Worm (Caenorhabditis elegans): ENCODE data around the gene prk-1.

DNA sequence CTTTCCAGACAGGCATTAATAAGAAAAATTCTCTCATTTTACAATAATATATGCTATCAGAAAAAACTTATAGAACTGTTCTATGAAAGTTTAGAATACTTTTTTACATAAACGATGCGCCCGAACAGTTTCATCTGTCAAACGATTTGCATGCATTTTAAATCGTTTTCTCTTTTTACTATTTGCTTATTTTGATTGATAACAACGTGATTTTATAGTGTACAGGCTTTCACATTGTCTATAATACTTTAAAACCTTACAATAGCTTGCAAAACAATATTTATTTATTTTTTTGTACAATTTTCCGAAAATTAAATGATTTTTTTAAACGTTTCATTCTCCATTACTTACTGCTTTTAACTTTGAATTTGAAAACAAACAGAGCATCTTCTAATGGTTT is 55.7 kb downstream of the prk-1 start, which contains the start of gene R01H2.7:
- TF ChIP-seq egl-27 (tag; optimal IDR thresholded peaks at IDR 0.05) = no peak
- TF ChIP-seq nhr-237 (tag; optimal IDR thresholded peaks at IDR 0.05) = no peak
- no peak for TF ChIP-seq lin-13 (GFP tag; optimal IDR thresholded peaks at IDR 0.05)
- no peak for TF ChIP-seq lsy-2 (tag; optimal IDR thresholded peaks at IDR 0.05)
- TF ChIP-seq unc-55 (GFP tag; optimal IDR thresholded peaks at IDR 0.05) = no peak
- TF ChIP-seq ceh-16 (tag; optimal IDR thresholded peaks at IDR 0.05) = no peak
- TF ChIP-seq nhr-12 (tag; optimal IDR thresholded peaks at IDR 0.05) = no peak
- TF ChIP-seq nhr-10 (tag; optimal IDR thresholded peaks at IDR 0.05) = no peak
- no peak for TF ChIP-seq nhr-77 (tag; optimal IDR thresholded peaks at IDR 0.05)
- TF ChIP-seq nhr-11 (tag; optimal IDR thresholded peaks at IDR 0.05) = no peak
- TF ChIP-seq unc-62 (GFP tag; optimal IDR thresholded peaks at IDR 0.05) = no peak
- no peak for TF ChIP-seq ztf-1 (GFP tag; conservative IDR thresholded peaks at IDR 0.05)
- TF ChIP-seq fos-1 (tag; optimal IDR thresholded peaks at IDR 0.05) = no peak
